Fruit fly (Drosophila melanogaster): Measurements from ENCODE around the gene primo-1.

DNA sequence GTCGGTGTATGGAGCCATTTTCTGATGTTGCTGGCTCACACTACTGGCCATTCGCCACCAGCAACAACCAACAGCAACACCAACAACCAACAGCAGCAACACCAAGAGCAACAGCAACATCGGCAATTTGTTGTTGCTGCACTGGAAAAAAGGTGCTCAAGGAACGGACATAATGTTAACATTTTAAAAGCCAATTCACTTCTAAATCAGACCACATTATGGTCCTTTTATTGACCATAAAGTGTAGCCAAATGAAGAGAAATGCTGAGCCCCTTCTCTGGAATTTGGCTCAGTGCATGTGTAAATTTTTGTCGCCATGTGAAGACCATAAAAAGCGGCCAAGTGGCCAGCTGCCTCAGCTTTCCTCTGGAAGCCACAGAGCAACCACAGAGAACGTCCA, 5.2 kb upstream of the primo-1 start:
- TF ChIP-seq CG8119 (GFP tag; IDR thresholded peaks at IDR 0.05) (peak; percentile 95), OdsH (GFP tag; optimal IDR thresholded peaks at IDR 0.05) (peak; percentile 87), CG32006 (GFP tag; optimal IDR thresholded peaks at IDR 0.05) (peak; percentile 93), CG8632 (GFP tag; optimal IDR thresholded peaks at IDR 0.05) (peak; percentile 57), Blimp-1 (GFP tag; optimal IDR thresholded peaks at IDR 0.05) (no peak), CG10631 (GFP tag; optimal IDR thresholded peaks at IDR 0.05) (peak; percentile 84), CG16779 (tag; optimal IDR thresholded peaks at IDR 0.05) (peak; percentile 66), CG34406 (GFP tag; optimal IDR thresholded peaks at IDR 0.05) (peak; percentile 51), Hr39 (GFP tag; optimal IDR thresholded peaks at IDR 0.05) (peak; percentile 67), CG7368 (GFP tag; optimal IDR thresholded peaks at IDR 0.05) (peak; percentile 68), fd85E (GFP tag; optimal IDR thresholded peaks at IDR 0.05) (peak; percentile 4), CG6163 (GFP tag; IDR thresholded peaks at IDR 0.05) (peak; percentile 97), Sox15 (GFP tag; optimal IDR thresholded peaks at IDR 0.05) (peak; percentile 40), CG4318 (GFP tag; optimal IDR thresholded peaks at IDR 0.05) (peak; percentile 87)
